Worm (Caenorhabditis elegans) whole organism, L2 larva: ENCODE results near the gene C01G5.5.

Experiments
- C34F6.9 ChIP-seq: fragments of 150-350 bp; optimal IDR thresholded peaks from 2 replicates; lab custom pipeline; 2014; ENCODE audit warnings: missing biosample characterization, missing genetic modification characterization
- R02D3.7 ChIP-seq: fragments of 150-350 bp; optimal IDR thresholded peaks from 2 replicates; lab custom pipeline; 2014; ENCODE audit warnings: missing biosample characterization, missing genetic modification characterization
- Y55F3AM.14 ChIP-seq: fragments of 200-800 bp; sonication (Bioruptor generic); optimal IDR thresholded peaks from 2 replicates; lab custom pipeline; 2018; ENCODE audit warnings: mild to moderate bottlenecking, missing genetic modification characterization, missing compliant biosample characterization
- ZK546.5 ChIP-seq: sonication (generic microtip); optimal IDR thresholded peaks from 2 replicates; lab custom pipeline; 2017; ENCODE audit warnings: missing biosample characterization, missing genetic modification characterization
- alr-1 ChIP-seq: fragments of 150-350 bp; optimal IDR thresholded peaks from 2 replicates; lab custom pipeline; 2014; ENCODE audit warnings: missing biosample characterization, missing genetic modification characterization
- ama-1 ChIP-seq: fragments of 150-350 bp; optimal IDR thresholded peaks from 2 replicates; lab custom pipeline; 2018; ENCODE audit warnings: inconsistent platforms
- blmp-1 ChIP-seq: sonication (generic microtip); optimal IDR thresholded peaks from 2 replicates; lab custom pipeline; 2017; ENCODE audit warnings: missing genetic modification characterization, mild to moderate bottlenecking, missing compliant biosample characterization, antibody characterized with exemption, moderate library complexity; ENCODE audit not compliant: insufficient read depth
- ceh-16 ChIP-seq: fragments of 150-350 bp; optimal IDR thresholded peaks from 2 replicates; lab custom pipeline; 2014; ENCODE audit warnings: missing biosample characterization, missing genetic modification characterization
- ceh-82 ChIP-seq: fragments of 150-350 bp; optimal IDR thresholded peaks from 2 replicates; lab custom pipeline; 2014; ENCODE audit warnings: missing biosample characterization, missing genetic modification characterization
- crh-2 ChIP-seq: sonication (generic microtip); optimal IDR thresholded peaks from 2 replicates; lab custom pipeline; 2017; ENCODE audit warnings: missing biosample characterization, missing genetic modification characterization
- egl-27 ChIP-seq: sonication (generic microtip); optimal IDR thresholded peaks from 3 replicates; lab custom pipeline; 2017; ENCODE audit warnings: missing biosample characterization, missing genetic modification reagents, missing genetic modification characterization
- elt-1 ChIP-seq: fragments of 150-350 bp; optimal IDR thresholded peaks from 2 replicates; lab custom pipeline; 2014; ENCODE audit warnings: missing biosample characterization, missing genetic modification characterization
- elt-3 ChIP-seq: sonication (generic microtip); optimal IDR thresholded peaks from 2 replicates; lab custom pipeline; 2017; ENCODE audit warnings: missing biosample characterization, missing genetic modification characterization
- fos-1 ChIP-seq: fragments of 150-350 bp; optimal IDR thresholded peaks from 2 replicates; lab custom pipeline; 2014; ENCODE audit warnings: missing biosample characterization, missing genetic modification characterization
- gmeb-1 ChIP-seq: fragments of 150-350 bp; optimal IDR thresholded peaks from 2 replicates; lab custom pipeline; 2014; ENCODE audit warnings: missing biosample characterization, missing genetic modification characterization
- lin-11 ChIP-seq: fragments of 150-350 bp; sonication (generic microtip); optimal IDR thresholded peaks from 2 replicates; lab custom pipeline; 2014; ENCODE audit warnings: missing biosample characterization, missing genetic modification characterization, inconsistent platforms, mixed read lengths
- lin-13 ChIP-seq: fragments of 150-350 bp; optimal IDR thresholded peaks from 2 replicates; lab custom pipeline; 2014; ENCODE audit warnings: missing biosample characterization, missing genetic modification reagents, missing genetic modification characterization
- lsy-2 ChIP-seq, 2 experiments: fragments of 150-350 bp in 1 of 2; sonication (generic microtip) in 1 of 2; optimal IDR thresholded peaks; 2 replicates each; lab custom pipeline; 2014 to 2017; ENCODE audit warnings: missing biosample characterization in 2 of 2, missing genetic modification characterization in 2 of 2
- mab-5 ChIP-seq: fragments of 150-350 bp; optimal IDR thresholded peaks from 2 replicates; lab custom pipeline; 2014; ENCODE audit warnings: missing biosample characterization, missing genetic modification characterization
- mbf-1 ChIP-seq: sonication (generic microtip); optimal IDR thresholded peaks from 2 replicates; lab custom pipeline; 2017; ENCODE audit warnings: missing biosample characterization, missing genetic modification characterization
- mdl-1 ChIP-seq, 2 experiments: fragments of 150-350 bp in 1 of 2; sonication (generic microtip) in 1 of 2; optimal IDR thresholded peaks; 2 replicates each; lab custom pipeline; 2017; ENCODE audit warnings: missing biosample characterization in 2 of 2, missing genetic modification characterization in 2 of 2
- nhr-129 ChIP-seq: fragments of 150-350 bp; optimal IDR thresholded peaks from 2 replicates; lab custom pipeline; 2014; ENCODE audit warnings: missing biosample characterization, missing genetic modification characterization
- nhr-21 ChIP-seq: fragments of 150-350 bp; optimal IDR thresholded peaks from 2 replicates; lab custom pipeline; 2014; ENCODE audit warnings: missing biosample characterization, missing genetic modification characterization
- nhr-23 ChIP-seq: fragments of 150-350 bp; optimal IDR thresholded peaks from 2 replicates; lab custom pipeline; 2014; ENCODE audit warnings: missing biosample characterization, missing genetic modification reagents, missing genetic modification characterization
- nhr-25 ChIP-seq: fragments of 150-350 bp; sonication (generic microtip); optimal IDR thresholded peaks from 3 replicates; lab custom pipeline; 2014; ENCODE audit warnings: missing biosample characterization, missing genetic modification characterization
- nhr-77 ChIP-seq: fragments of 150-350 bp; optimal IDR thresholded peaks from 2 replicates; lab custom pipeline; 2014; ENCODE audit warnings: missing biosample characterization, missing genetic modification characterization
- peb-1 ChIP-seq: fragments of 150-350 bp; optimal IDR thresholded peaks from 2 replicates; lab custom pipeline; 2014; ENCODE audit warnings: missing biosample characterization, missing genetic modification characterization
- sma-3 ChIP-seq: sonication (generic microtip); optimal IDR thresholded peaks from 2 replicates; lab custom pipeline; 2016; ENCODE audit warnings: missing genetic modification reagents, missing genetic modification characterization, missing compliant biosample characterization
- sma-9 ChIP-seq, 2 experiments: fragments of 150-350 bp in 1 of 2; sonication (generic microtip) in 1 of 2; optimal IDR thresholded peaks; 2 replicates each; lab custom pipeline; 2014 to 2016; ENCODE audit warnings: missing genetic modification characterization in 2 of 2, mild to moderate bottlenecking in 1 of 2, missing biosample characterization in 1 of 2, missing compliant biosample characterization in 1 of 2, missing genetic modification reagents in 1 of 2, moderate library complexity in 1 of 2
- snpc-4 ChIP-seq: fragments of 150-350 bp; optimal IDR thresholded peaks from 2 replicates; lab custom pipeline; 2014; ENCODE audit warnings: missing biosample characterization, missing genetic modification characterization
- unc-39 ChIP-seq: fragments of 150-350 bp; optimal IDR thresholded peaks from 2 replicates; lab custom pipeline; 2014; ENCODE audit warnings: missing biosample characterization, missing genetic modification characterization
- unc-55 ChIP-seq: fragments of 150-350 bp; sonication (generic microtip); optimal IDR thresholded peaks from 3 replicates; lab custom pipeline; 2014; ENCODE audit warnings: missing biosample characterization, missing genetic modification reagents, missing genetic modification characterization
- zag-1 ChIP-seq: fragments of 150-350 bp; optimal IDR thresholded peaks from 2 replicates; lab custom pipeline; 2014; ENCODE audit warnings: missing biosample characterization, missing genetic modification characterization
- ztf-1 ChIP-seq: fragments of 200-800 bp; sonication (Bioruptor generic); conservative IDR thresholded peaks from 2 replicates; pipeline ENCODE4 v1.3.6; 2022; ENCODE audit warnings: missing genetic modification characterization, missing compliant biosample characterization

The C01G5.5 gene

ce11 chrIV:6552036-6552435 lies 27.6 kb downstream of the C01G5.5 start:
- no peak for TF ChIP-seq elt-3
- no peak for TF ChIP-seq ceh-16 (tag; lab: Kevin White, UChicago)
- no peak for TF ChIP-seq snpc-4
- TF ChIP-seq nhr-21 (tag; lab: Kevin White, UChicago), result no peak
- TF ChIP-seq mab-5 (tag; lab: Kevin White, UChicago), result no peak
- TF ChIP-seq ceh-82 (tag; lab: Kevin White, UChicago), result no peak
- no peak for TF ChIP-seq ZK546.5
- TF ChIP-seq gmeb-1 (tag; lab: Kevin White, UChicago), result no peak
- TF ChIP-seq Y55F3AM.14 (GFP tag; lab: Kevin White, UChicago), result no peak
- no peak for TF ChIP-seq nhr-25
- no peak for TF ChIP-seq lin-13 (GFP tag; lab: Kevin White, UChicago)
- no peak for TF ChIP-seq sma-3 (GFP tag; lab: Kevin White, UChicago)
- no peak for TF ChIP-seq mdl-1 (tag; optimal IDR thresholded peaks at IDR 0.05; lab: Kevin White, UChicago)
- TF ChIP-seq unc-39 (tag; lab: Kevin White, UChicago), result no peak
- TF ChIP-seq nhr-23 (tag; lab: Kevin White, UChicago), result no peak
- TF ChIP-seq crh-2 (tag; lab: Kevin White, UChicago), result no peak
- no peak for TF ChIP-seq zag-1 (tag; lab: Kevin White, UChicago)
- TF ChIP-seq ztf-1 (GFP tag; lab: Robert Waterston, UW), result no peak
- TF ChIP-seq egl-27 (tag; lab: Kevin White, UChicago), result no peak
- no peak for TF ChIP-seq alr-1 (tag; lab: Kevin White, UChicago)

- TF ChIP-seq lin-11 (no peak), crh-2 (tag; lab: Kevin White, UChicago) (peak; percentile 47), fos-1 (tag; lab: Kevin White, UChicago) (peak; percentile 97), nhr-21 (tag; lab: Kevin White, UChicago) (peak; percentile 15), sma-3 (GFP tag; lab: Kevin White, UChicago) (peak; percentile 26), peb-1 (no peak), sma-9 (GFP tag; optimal IDR thresholded peaks at IDR 0.05; lab: Kevin White, UChicago) (peak; percentile 83), sma-9 (tag; optimal IDR thresholded peaks at IDR 0.05; lab: Kevin White, UChicago) (no peak), gmeb-1 (tag; lab: Kevin White, UChicago) (peak; percentile 23), mbf-1 (tag; lab: Kevin White, UChicago) (no peak), snpc-4 (no peak), nhr-129 (tag; lab: Kevin White, UChicago) (peak; percentile 7), lsy-2 (tag; optimal IDR thresholded peaks at IDR 0.05; lab: Kevin White, UChicago) (peak in 1 of 2 experiments; percentile 17)
Observed at ce11 chrIV:6554865-6555264, 30.5 kb downstream of the C01G5.5 start.

ce11 chrIV:6555388-6556330 lies 31.2 kb downstream of the C01G5.5 start, which contains the start of gene paqr-1:
Gene paqr-1 (minus strand): TSS chrIV:6555438.
- no peak for TF ChIP-seq ceh-82 (tag; lab: Kevin White, UChicago)
- TF ChIP-seq zag-1 (tag; lab: Kevin White, UChicago), result no peak
- no peak for TF ChIP-seq nhr-21 (tag; lab: Kevin White, UChicago)
- TF ChIP-seq nhr-77, result no peak
- peak in 1 of 2 experiments; percentile 40 for TF ChIP-seq mdl-1 (tag; optimal IDR thresholded peaks at IDR 0.05; lab: Kevin White, UChicago)
- TF ChIP-seq lsy-2 (tag; optimal IDR thresholded peaks at IDR 0.05; lab: Kevin White, UChicago), result peak in 1 of 2 experiments; percentile 51
- TF ChIP-seq nhr-129 (tag; lab: Kevin White, UChicago), result peak; percentile 31
- TF ChIP-seq R02D3.7 (tag; lab: Kevin White, UChicago), result no peak
- TF ChIP-seq fos-1 (tag; lab: Kevin White, UChicago), result peak; percentile 14
- no peak for TF ChIP-seq lin-11
- TF ChIP-seq alr-1 (tag; lab: Kevin White, UChicago), result no peak
- no peak for TF ChIP-seq mbf-1 (tag; lab: Kevin White, UChicago)
- TF ChIP-seq sma-9 (GFP tag; optimal IDR thresholded peaks at IDR 0.05; lab: Kevin White, UChicago), result peak; percentile 88
- no peak for TF ChIP-seq sma-9 (tag; optimal IDR thresholded peaks at IDR 0.05; lab: Kevin White, UChicago)
- TF ChIP-seq crh-2 (tag; lab: Kevin White, UChicago), result peak; percentile 14
- TF ChIP-seq ztf-1 (GFP tag; lab: Robert Waterston, UW), result no peak
- TF ChIP-seq ama-1 (lab: Kevin White, UChicago), result no peak
- TF ChIP-seq C34F6.9 (tag; lab: Kevin White, UChicago), result peak; percentile 53
- peak; percentile 36 for TF ChIP-seq gmeb-1 (tag; lab: Kevin White, UChicago)
- TF ChIP-seq unc-55 (GFP tag; lab: Kevin White, UChicago), result peak; percentile 84
- no peak for TF ChIP-seq elt-1 (tag; lab: Kevin White, UChicago)
- TF ChIP-seq blmp-1, result peak; percentile 64
- TF ChIP-seq, all 48 proteins: peak for 10
